Worm (Caenorhabditis elegans) whole organism, early embryonic: Measurements from ENCODE around the gene W01D2.3.
A peak's percentile ranks its signal among the peaks of the same experiment; 100 is the strongest.

Source experiments
- B0310.2 ChIP-seq: sonication (generic microtip); optimal IDR thresholded peaks from 2 replicates; lab custom pipeline; 2016; ENCODE audit warnings: mild to moderate bottlenecking, missing genetic modification characterization, missing compliant biosample characterization
- F13C5.2 ChIP-seq: sonication (generic microtip); optimal IDR thresholded peaks from 2 replicates; lab custom pipeline; 2017; ENCODE audit warnings: mild to moderate bottlenecking, missing genetic modification characterization, inconsistent platforms, missing compliant biosample characterization
- aly-1 ChIP-seq: sonication (generic microtip); optimal IDR thresholded peaks from 2 replicates; lab custom pipeline; 2016; ENCODE audit warnings: missing genetic modification characterization, missing compliant biosample characterization
- ama-1 ChIP-seq: fragments of 150-350 bp; optimal IDR thresholded peaks from 2 replicates; lab custom pipeline; 2014
- ceh-13 ChIP-seq: fragments of 200-800 bp; sonication (Bioruptor generic); optimal IDR thresholded peaks from 2 replicates; lab custom pipeline; 2018; ENCODE audit warnings: mild to moderate bottlenecking, missing genetic modification characterization, missing compliant biosample characterization
- ceh-36 ChIP-seq: sonication (generic microtip); optimal IDR thresholded peaks from 2 replicates; lab custom pipeline; 2016; ENCODE audit warnings: missing genetic modification characterization, inconsistent platforms, missing compliant biosample characterization
- ets-7 ChIP-seq: sonication (generic microtip); optimal IDR thresholded peaks from 2 replicates; lab custom pipeline; 2016; ENCODE audit warnings: missing genotype, missing genetic modification characterization, missing compliant biosample characterization
- flt-1 ChIP-seq: fragments of 200-800 bp; sonication (Bioruptor generic); IDR thresholded peaks from 2 replicates; pipeline ENCODE4 v1.3.6; 2022; ENCODE audit warnings: missing genetic modification characterization, missing compliant biosample characterization
- hmbx-1 ChIP-seq: sonication (generic microtip); optimal IDR thresholded peaks from 2 replicates; lab custom pipeline; 2016; ENCODE audit warnings: mild to moderate bottlenecking, missing genetic modification characterization, missing compliant biosample characterization
- hmg-4 ChIP-seq: fragments of 200-800 bp; sonication (Bioruptor generic); optimal IDR thresholded peaks from 2 replicates; lab custom pipeline; 2018; ENCODE audit warnings: mild to moderate bottlenecking, missing genetic modification characterization, missing compliant biosample characterization
- hnd-1 ChIP-seq: sonication (generic microtip); optimal IDR thresholded peaks from 2 replicates; lab custom pipeline; 2016; ENCODE audit warnings: missing genetic modification characterization, missing compliant biosample characterization
- pes-1 ChIP-seq: fragments of 200-800 bp; sonication (Bioruptor generic); IDR thresholded peaks from 2 replicates; pipeline ENCODE4 v1.3.6; 2022; ENCODE audit warnings: missing genetic modification reagents, missing genetic modification characterization, missing compliant biosample characterization
- scrt-1 ChIP-seq: fragments of 200-800 bp; sonication (Bioruptor generic); IDR thresholded peaks from 2 replicates; pipeline ENCODE4 v1.3.6; 2022; ENCODE audit warnings: missing genetic modification characterization, missing compliant biosample characterization
- sea-1 ChIP-seq: fragments of 200-800 bp; sonication (Bioruptor generic); conservative IDR thresholded peaks from 2 replicates; pipeline ENCODE4 v1.3.6; 2022; ENCODE audit warnings: missing genetic modification characterization, missing compliant biosample characterization
- tbx-11 ChIP-seq: fragments of 200-800 bp; sonication (Bioruptor generic); IDR thresholded peaks from 2 replicates; pipeline ENCODE4 v1.3.6; 2022; ENCODE audit warnings: missing genetic modification characterization, missing compliant biosample characterization
- tbx-37 ChIP-seq: fragments of 200-800 bp; sonication (Bioruptor generic); conservative IDR thresholded peaks from 2 replicates; pipeline ENCODE4 v1.3.6; 2022; ENCODE audit warnings: missing genetic modification reagents, missing genetic modification characterization, missing compliant biosample characterization
- tra-4 ChIP-seq: sonication (generic microtip); optimal IDR thresholded peaks from 2 replicates; lab custom pipeline; 2017; ENCODE audit warnings: missing genetic modification characterization, missing compliant biosample characterization

Gene W01D2.3

ce11 chrII:14832055-14832454 is 27.9 kb upstream of the W01D2.3 start:
- TF ChIP-seq ets-7 (tag; lab: Kevin White, UChicago) (no peak), ceh-36 (tag; lab: Kevin White, UChicago) (peak; percentile 6)

ce11 chrII:14825413-14825812 is 21.3 kb upstream of the W01D2.3 start:
- TF ChIP-seq tbx-37 (GFP tag; lab: Robert Waterston, UW) (no peak), pes-1 (GFP tag; lab: Robert Waterston, UW) (no peak), hmbx-1 (tag; lab: Kevin White, UChicago) (no peak), aly-1 (tag; lab: Kevin White, UChicago) (no peak), tbx-11 (GFP tag; lab: Robert Waterston, UW) (no peak)

- TF ChIP-seq hmbx-1 (tag; lab: Kevin White, UChicago) (no peak), sea-1 (GFP tag; lab: Robert Waterston, UW) (no peak), pes-1 (GFP tag; lab: Robert Waterston, UW) (no peak), flt-1 (GFP tag; lab: Robert Waterston, UW) (no peak), F13C5.2 (tag; lab: Kevin White, UChicago) (no peak), tbx-37 (GFP tag; lab: Robert Waterston, UW) (no peak), aly-1 (tag; lab: Kevin White, UChicago) (no peak), B0310.2 (tag; lab: Kevin White, UChicago) (no peak), tbx-11 (GFP tag; lab: Robert Waterston, UW) (no peak), hmg-4 (no peak), tra-4 (tag; lab: Kevin White, UChicago) (no peak), hnd-1 (tag; lab: Kevin White, UChicago) (no peak), ceh-36 (tag; lab: Kevin White, UChicago) (no peak), ama-1 (lab: Kevin White, UChicago) (no peak), ceh-13 (GFP tag; lab: Kevin White, UChicago) (no peak), ets-7 (tag; lab: Kevin White, UChicago) (no peak), scrt-1 (GFP tag; lab: Robert Waterston, UW) (no peak)
Observed at ce11 chrII:14822419-14822818, 18.3 kb upstream of the W01D2.3 start.

- TF ChIP-seq ceh-36 (tag; lab: Kevin White, UChicago): no peak
- no peak for TF ChIP-seq aly-1 (tag; lab: Kevin White, UChicago)
- no peak for TF ChIP-seq hmg-4
- no peak for TF ChIP-seq hnd-1 (tag; lab: Kevin White, UChicago)
- no peak for TF ChIP-seq tbx-11 (GFP tag; lab: Robert Waterston, UW)
- no peak for TF ChIP-seq scrt-1 (GFP tag; lab: Robert Waterston, UW)
- no peak for TF ChIP-seq ets-7 (tag; lab: Kevin White, UChicago)
- no peak for TF ChIP-seq ceh-13 (GFP tag; lab: Kevin White, UChicago)
- no peak for TF ChIP-seq flt-1 (GFP tag; lab: Robert Waterston, UW)
- no peak for TF ChIP-seq tbx-37 (GFP tag; lab: Robert Waterston, UW)
- no peak for TF ChIP-seq hmbx-1 (tag; lab: Kevin White, UChicago)
- no peak for TF ChIP-seq tra-4 (tag; lab: Kevin White, UChicago)
- TF ChIP-seq pes-1 (GFP tag; lab: Robert Waterston, UW): no peak
Observed at ce11 chrII:14820460-14820859, 16.4 kb upstream of the W01D2.3 start.

ce11 chrII:14819258-14819985 is 15.3 kb upstream of the W01D2.3 start:
- TF ChIP-seq ets-7 (tag; lab: Kevin White, UChicago): no peak
- peak; percentile 87 for TF ChIP-seq ceh-36 (tag; lab: Kevin White, UChicago)

ce11 chrII:14818376-14818775 is 14.3 kb upstream of the W01D2.3 start, which contains the start of gene nhr-61:
Gene nhr-61, minus strand, starts transcription at chrII:14818543.
- no peak for TF ChIP-seq sea-1 (GFP tag; lab: Robert Waterston, UW)
- no peak for TF ChIP-seq pes-1 (GFP tag; lab: Robert Waterston, UW)
- TF ChIP-seq tbx-11 (GFP tag; lab: Robert Waterston, UW): no peak
- TF ChIP-seq hmbx-1 (tag; lab: Kevin White, UChicago): no peak
- TF ChIP-seq F13C5.2 (tag; lab: Kevin White, UChicago): no peak
- no peak for TF ChIP-seq flt-1 (GFP tag; lab: Robert Waterston, UW)
- TF ChIP-seq tra-4 (tag; lab: Kevin White, UChicago): no peak
- TF ChIP-seq ceh-13 (GFP tag; lab: Kevin White, UChicago): no peak
- TF ChIP-seq hnd-1 (tag; lab: Kevin White, UChicago): no peak
- TF ChIP-seq ceh-36 (tag; lab: Kevin White, UChicago): no peak
- no peak for TF ChIP-seq aly-1 (tag; lab: Kevin White, UChicago)
- TF ChIP-seq scrt-1 (GFP tag; lab: Robert Waterston, UW): no peak
- TF ChIP-seq ama-1 (lab: Kevin White, UChicago): no peak
- TF ChIP-seq tbx-37 (GFP tag; lab: Robert Waterston, UW): no peak
- TF ChIP-seq ets-7 (tag; lab: Kevin White, UChicago): no peak
- TF ChIP-seq B0310.2 (tag; lab: Kevin White, UChicago): no peak
- TF ChIP-seq hmg-4: no peak

ce11 chrII:14816086-14816485 is 12.0 kb upstream of the W01D2.3 start:
- TF ChIP-seq scrt-1 (GFP tag; lab: Robert Waterston, UW) (no peak), hnd-1 (tag; lab: Kevin White, UChicago) (no peak), hmbx-1 (tag; lab: Kevin White, UChicago) (no peak), pes-1 (GFP tag; lab: Robert Waterston, UW) (no peak), ceh-13 (GFP tag; lab: Kevin White, UChicago) (no peak), tbx-11 (GFP tag; lab: Robert Waterston, UW) (no peak), ets-7 (tag; lab: Kevin White, UChicago) (no peak)
